Fruit fly (Drosophila melanogaster) whole organism, embryonic: ENCODE data around the gene ham.

Experiments
- Adf1 ChIP-seq: fragments of 200-800 bp; sonication (Bioruptor generic); IDR thresholded peaks from 2 replicates; pipeline ENCODE4 v1.3.6; 2022; ENCODE audit warnings: missing biosample characterization, missing genetic modification characterization
- Bdp1 ChIP-seq: fragments of 200-800 bp; sonication (Bioruptor generic); optimal IDR thresholded peaks from 3 replicates; lab custom pipeline; 2016; ENCODE audit warnings: missing biosample characterization, missing genetic modification characterization
- Blimp-1 ChIP-seq: fragments of 200-800 bp; sonication (Bioruptor generic); optimal IDR thresholded peaks from 3 replicates; lab custom pipeline; 2018; ENCODE audit warnings: missing biosample characterization, missing genetic modification characterization, mild to moderate bottlenecking, moderate library complexity, missing genetic modification reagents
- CG10431 ChIP-seq: fragments of 200-800 bp; sonication (Bioruptor generic); optimal IDR thresholded peaks from 3 replicates; lab custom pipeline; 2018; ENCODE audit warnings: missing biosample characterization, mild to moderate bottlenecking, missing genetic modification characterization
- CG11398 ChIP-seq: fragments of 200-800 bp; sonication (Bioruptor generic); optimal IDR thresholded peaks from 2 replicates; lab custom pipeline; 2016; ENCODE audit warnings: missing biosample characterization, missing genetic modification characterization
- CG11696 ChIP-seq: fragments of 200-800 bp; sonication (Bioruptor generic); IDR thresholded peaks from 2 replicates; pipeline ENCODE4 v1.3.6; 2022; ENCODE audit warnings: missing biosample characterization, missing genetic modification characterization
- CG12769 ChIP-seq: fragments of 200-800 bp; sonication (Bioruptor generic); optimal IDR thresholded peaks from 2 replicates; lab custom pipeline; 2019; ENCODE audit warnings: missing biosample characterization, mild to moderate bottlenecking, missing genetic modification characterization, moderate library complexity
- CG13123 ChIP-seq: fragments of 200-800 bp; sonication (Bioruptor generic); optimal IDR thresholded peaks from 2 replicates; lab custom pipeline; 2016; ENCODE audit warnings: missing biosample characterization, missing genetic modification characterization
- CG14441 ChIP-seq: fragments of 200-800 bp; sonication (Bioruptor generic); IDR thresholded peaks from 2 replicates; pipeline ENCODE4 v1.3.6; 2022; ENCODE audit warnings: missing biosample characterization, missing genetic modification characterization
- CG15479 ChIP-seq: fragments of 200-800 bp; sonication (Bioruptor generic); optimal IDR thresholded peaks from 3 replicates; lab custom pipeline; 2019; ENCODE audit warnings: missing biosample characterization, mild to moderate bottlenecking, missing genetic modification characterization, moderate library complexity
- CG17361 ChIP-seq: fragments of 200-800 bp; sonication (Bioruptor generic); IDR thresholded peaks from 3 replicates; pipeline ENCODE4 v1.3.6; 2022; ENCODE audit warnings: missing biosample characterization, missing genetic modification characterization
- CG17568 ChIP-seq: fragments of 200-800 bp; sonication (Bioruptor generic); optimal IDR thresholded peaks from 2 replicates; lab custom pipeline; 2018; ENCODE audit warnings: missing biosample characterization, mild to moderate bottlenecking, missing genetic modification characterization, moderate library complexity
- CG17912 ChIP-seq: fragments of 200-800 bp; sonication (Bioruptor generic); optimal IDR thresholded peaks from 2 replicates; lab custom pipeline; 2018; ENCODE audit warnings: missing biosample characterization, mild to moderate bottlenecking, missing genetic modification characterization
- CG1792 ChIP-seq: fragments of 200-800 bp; sonication (Bioruptor generic); optimal IDR thresholded peaks from 2 replicates; lab custom pipeline; 2016; ENCODE audit warnings: missing biosample characterization, missing genetic modification characterization
- CG18262 ChIP-seq: fragments of 200-800 bp; optimal IDR thresholded peaks from 3 replicates; lab custom pipeline; 2019; ENCODE audit warnings: missing biosample characterization, mild to moderate bottlenecking, missing genetic modification characterization, moderate library complexity
- CG2199 ChIP-seq: fragments of 200-800 bp; sonication (Bioruptor generic); IDR thresholded peaks from 3 replicates; pipeline ENCODE4 v1.3.6; 2022; ENCODE audit warnings: missing biosample characterization, missing genetic modification characterization
- CG2875 ChIP-seq: fragments of 200-800 bp; sonication (Bioruptor generic); optimal IDR thresholded peaks from 2 replicates; lab custom pipeline; 2017; ENCODE audit warnings: missing biosample characterization, mild to moderate bottlenecking, missing genetic modification characterization, missing genetic modification reagents
- CG31224 ChIP-seq: fragments of 200-800 bp; sonication (Bioruptor generic); IDR thresholded peaks from 2 replicates; pipeline ENCODE4 v1.3.6; 2022; ENCODE audit warnings: missing biosample characterization, missing genetic modification characterization
- CG33213 ChIP-seq: fragments of 200-800 bp; sonication (Bioruptor generic); optimal IDR thresholded peaks from 3 replicates; lab custom pipeline; 2016; ENCODE audit warnings: missing biosample characterization, missing genetic modification characterization
- CG4328 ChIP-seq: fragments of 200-800 bp; sonication (Bioruptor generic); optimal IDR thresholded peaks from 3 replicates; lab custom pipeline; 2017; ENCODE audit warnings: missing biosample characterization, missing genetic modification reagents, missing genetic modification characterization
- CG6175 ChIP-seq: fragments of 200-800 bp; sonication (Bioruptor generic); IDR thresholded peaks from 3 replicates; pipeline ENCODE4 v1.3.6; 2022; ENCODE audit warnings: missing biosample characterization, missing genetic modification characterization
- CG7963 ChIP-seq: fragments of 200-800 bp; sonication (Bioruptor generic); IDR thresholded peaks from 3 replicates; pipeline ENCODE4 v1.3.6; 2022; ENCODE audit warnings: missing biosample characterization, missing genetic modification characterization; ENCODE audit not compliant: partially characterized antibody
- CG8281 ChIP-seq: fragments of 200-800 bp; sonication (Bioruptor generic); optimal IDR thresholded peaks from 2 replicates; lab custom pipeline; 2018; ENCODE audit warnings: missing biosample characterization, mild to moderate bottlenecking, missing genetic modification characterization, moderate library complexity
- CoRest ChIP-seq: fragments of 200-800 bp; sonication (Bioruptor generic); optimal IDR thresholded peaks from 3 replicates; lab custom pipeline; 2018; ENCODE audit warnings: missing biosample characterization, mild to moderate bottlenecking, missing genetic modification characterization, moderate library complexity
- CrebB ChIP-seq: fragments of 200-800 bp; sonication (Bioruptor generic); optimal IDR thresholded peaks from 3 replicates; lab custom pipeline; 2018; ENCODE audit warnings: missing biosample characterization, mild to moderate bottlenecking, missing genetic modification characterization
- Dad ChIP-seq: fragments of 200-800 bp; sonication (Bioruptor generic); optimal IDR thresholded peaks from 3 replicates; lab custom pipeline; 2016; ENCODE audit warnings: missing biosample characterization, missing genetic modification characterization
- Dll ChIP-seq: fragments of 200-800 bp; sonication (Bioruptor generic); IDR thresholded peaks from 4 replicates; pipeline ENCODE4 v1.3.6; 2022; ENCODE audit warnings: missing biosample characterization, missing genetic modification characterization; ENCODE audit not compliant: partially characterized antibody
- HLHmδ ChIP-seq: fragments of 200-800 bp; sonication (Bioruptor generic); optimal IDR thresholded peaks from 2 replicates; lab custom pipeline; 2018; ENCODE audit warnings: missing biosample characterization, mild to moderate bottlenecking, missing genetic modification characterization, moderate library complexity
- Hey ChIP-seq: fragments of 200-800 bp; sonication (Bioruptor generic); optimal IDR thresholded peaks from 3 replicates; lab custom pipeline; 2018; ENCODE audit warnings: missing biosample characterization, mild to moderate bottlenecking, missing genetic modification characterization
- NC2α ChIP-seq: fragments of 200-800 bp; sonication (Bioruptor generic); optimal IDR thresholded peaks from 2 replicates; lab custom pipeline; 2016; ENCODE audit warnings: missing biosample characterization, missing genetic modification characterization
- Nf-YB ChIP-seq: fragments of 200-800 bp; sonication (Bioruptor generic); optimal IDR thresholded peaks from 3 replicates; lab custom pipeline; 2019; ENCODE audit warnings: missing biosample characterization, mild to moderate bottlenecking, missing genetic modification characterization, moderate library complexity
- Nf-YC ChIP-seq: fragments of 200-800 bp; optimal IDR thresholded peaks from 3 replicates; lab custom pipeline; 2019; ENCODE audit warnings: missing biosample characterization, mild to moderate bottlenecking, missing genetic modification characterization, moderate library complexity
- ato ChIP-seq: fragments of 200-800 bp; sonication (Bioruptor generic); IDR thresholded peaks from 2 replicates; pipeline ENCODE4 v1.3.6; 2022; ENCODE audit warnings: missing biosample characterization, missing genetic modification characterization; ENCODE audit not compliant: partially characterized antibody
- chinmo ChIP-seq: fragments of 200-800 bp; sonication (Bioruptor generic); IDR thresholded peaks from 4 replicates; pipeline ENCODE4 v1.3.6; 2022; ENCODE audit warnings: missing biosample characterization, missing genetic modification characterization; ENCODE audit not compliant: partially characterized antibody
- ci ChIP-seq: fragments of 200-800 bp; sonication (Bioruptor generic); IDR thresholded peaks from 3 replicates; pipeline ENCODE4 v1.3.6; 2022; ENCODE audit warnings: missing biosample characterization, missing genetic modification characterization
- dm ChIP-seq: fragments of 200-800 bp; sonication (Bioruptor generic); optimal IDR thresholded peaks from 3 replicates; lab custom pipeline; 2016; ENCODE audit warnings: missing biosample characterization, missing genetic modification characterization
- exex ChIP-seq: fragments of 200-800 bp; sonication (Bioruptor generic); optimal IDR thresholded peaks from 4 replicates; lab custom pipeline; 2018; ENCODE audit warnings: missing biosample characterization, mild to moderate bottlenecking, missing genetic modification characterization, moderate library complexity
- fu2 ChIP-seq: fragments of 200-800 bp; sonication (Bioruptor generic); optimal IDR thresholded peaks from 2 replicates; lab custom pipeline; 2016; ENCODE audit warnings: missing biosample characterization, missing genetic modification characterization
- gem ChIP-seq: fragments of 200-800 bp; sonication (Bioruptor generic); optimal IDR thresholded peaks from 2 replicates; lab custom pipeline; 2019; ENCODE audit warnings: missing biosample characterization, mild to moderate bottlenecking, missing genetic modification characterization, moderate library complexity
- kni ChIP-seq: fragments of 200-800 bp; sonication (Bioruptor generic); optimal IDR thresholded peaks from 3 replicates; lab custom pipeline; 2017; ENCODE audit warnings: mild to moderate bottlenecking, missing biosample characterization, missing genetic modification reagents, missing genetic modification characterization
- ranshi ChIP-seq: fragments of 200-800 bp; sonication (Bioruptor generic); IDR thresholded peaks from 2 replicates; pipeline ENCODE4 v1.3.6; 2022; ENCODE audit warnings: missing biosample characterization, missing genetic modification characterization
- row ChIP-seq: fragments of 200-800 bp; sonication (Bioruptor generic); IDR thresholded peaks from 3 replicates; pipeline ENCODE4 v1.3.6; 2022; ENCODE audit warnings: missing biosample characterization, missing genetic modification characterization
- sd ChIP-seq: fragments of 200-800 bp; sonication (Bioruptor generic); optimal IDR thresholded peaks from 3 replicates; lab custom pipeline; 2018; ENCODE audit warnings: missing biosample characterization, mild to moderate bottlenecking, missing genetic modification characterization, moderate library complexity
- stwl ChIP-seq: fragments of 200-800 bp; sonication (Bioruptor generic); optimal IDR thresholded peaks from 3 replicates; lab custom pipeline; 2018; ENCODE audit warnings: missing biosample characterization, mild to moderate bottlenecking, missing genetic modification characterization, moderate library complexity
- sug ChIP-seq: fragments of 200-800 bp; optimal IDR thresholded peaks from 2 replicates; lab custom pipeline; 2019; ENCODE audit warnings: missing biosample characterization, mild to moderate bottlenecking, missing genetic modification characterization, moderate library complexity
- tna ChIP-seq: fragments of 200-800 bp; sonication (Bioruptor generic); IDR thresholded peaks from 2 replicates; pipeline ENCODE4 v1.3.6; 2022; ENCODE audit warnings: missing biosample characterization, missing genetic modification characterization; ENCODE audit not compliant: partially characterized antibody
- unpg ChIP-seq: fragments of 200-800 bp; sonication (Bioruptor generic); optimal IDR thresholded peaks from 3 replicates; lab custom pipeline; 2018; ENCODE audit warnings: missing biosample characterization, mild to moderate bottlenecking, missing genetic modification characterization, moderate library complexity

Gene ham

DNA sequence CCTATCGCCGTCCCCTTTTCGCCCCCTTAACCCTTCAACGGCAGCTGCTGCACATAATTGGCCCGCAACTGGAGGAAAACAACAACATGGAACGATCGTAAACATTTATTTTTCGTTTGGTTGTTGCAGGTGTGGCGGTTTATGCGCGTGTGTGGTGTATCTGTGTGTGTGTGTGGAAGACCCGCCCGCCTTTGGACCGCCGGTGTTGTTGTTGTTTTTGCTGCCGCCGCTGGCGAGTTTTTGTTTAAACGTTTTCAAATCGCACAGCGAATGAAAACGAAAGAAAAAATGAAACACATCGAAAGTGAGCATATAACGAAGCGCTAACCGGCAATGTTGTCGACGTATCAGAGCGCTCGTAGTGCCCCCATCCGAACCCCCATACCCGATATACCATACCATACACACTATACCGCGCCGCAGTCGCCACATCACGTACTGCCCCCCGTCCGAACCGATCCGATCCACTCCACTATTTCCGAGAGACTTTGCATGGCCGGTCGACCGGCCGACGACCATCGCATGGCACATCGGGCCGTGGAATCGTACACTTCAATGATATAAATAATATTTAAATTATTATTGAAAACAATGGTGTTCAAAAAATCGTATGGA is 57.0 kb downstream of the ham start (continued):
- TF ChIP-seq NC2α (GFP tag; lab: Kevin White, UChicago) (no peak), CG7963 (no peak), Dll (GFP tag; lab: Robert Waterston, UW) (0 out of 4 replicates have a peak, but pooled peaks have one; percentile 23), CG15479 (GFP tag; lab: Kevin White, UChicago) (no peak), exex (tag; lab: Kevin White, UChicago) (no peak), unpg (no peak), ci (GFP tag; lab: Robert Waterston, UW) (no peak), CG6175 (peak; percentile 69; the same call in 1 of the 3 replicates), Bdp1 (GFP tag; lab: Kevin White, UChicago) (no peak), fu2 (GFP tag; lab: Kevin White, UChicago) (no peak), Nf-YB (GFP tag; lab: Kevin White, UChicago) (peak; percentile 97), CG33213 (no peak)

dm6 chr2L:18732760-18733530 is 59.8 kb downstream of the ham start:
- no peak for TF ChIP-seq CG11696 (GFP tag; lab: Robert Waterston, UW)
- peak; percentile 57 for TF ChIP-seq Nf-YC (tag; lab: Kevin White, UChicago)
- TF ChIP-seq chinmo (GFP tag; lab: Robert Waterston, UW) = peak; percentile 97
- peak; percentile 37 for TF ChIP-seq HLHmδ (GFP tag; lab: Kevin White, UChicago)
- TF ChIP-seq sd (tag; lab: Kevin White, UChicago) = peak; percentile 88
- TF ChIP-seq Adf1 = peak; percentile 90
- no peak for TF ChIP-seq CG2875 (GFP tag; lab: Kevin White, UChicago)
- no peak for TF ChIP-seq CG8281 (tag; lab: Kevin White, UChicago)
- no peak for TF ChIP-seq CG17912 (GFP tag; lab: Kevin White, UChicago)
- TF ChIP-seq kni (GFP tag; lab: Kevin White, UChicago) = peak; percentile 98
- peak; percentile 24 for TF ChIP-seq CG12769 (tag; lab: Kevin White, UChicago)
- TF ChIP-seq CG4328 (GFP tag; lab: Kevin White, UChicago) = no peak
- no peak for TF ChIP-seq row (GFP tag; lab: Robert Waterston, UW)
- TF ChIP-seq ranshi (GFP tag; lab: Robert Waterston, UW) = no peak
- no peak for TF ChIP-seq CG31224 (GFP tag; lab: Robert Waterston, UW)
- no peak for TF ChIP-seq stwl (tag; lab: Kevin White, UChicago)
- TF ChIP-seq CG18262 (tag; lab: Kevin White, UChicago) = peak; percentile 21
- no peak for TF ChIP-seq CG11398 (GFP tag; lab: Kevin White, UChicago)
- TF ChIP-seq Dad (GFP tag; lab: Kevin White, UChicago) = no peak
- peak; percentile 17 for TF ChIP-seq CoRest (tag; lab: Kevin White, UChicago)
- TF ChIP-seq tna (GFP tag; lab: Robert Waterston, UW) = no peak
- no peak for TF ChIP-seq CG17568 (GFP tag; lab: Kevin White, UChicago)
- TF ChIP-seq CG2199 = peak; percentile 86; the same call in 2 of the 3 replicates
- TF ChIP-seq CG13123 = no peak
- no peak for TF ChIP-seq dm (GFP tag; lab: Kevin White, UChicago)
- TF ChIP-seq CG17361 = no peak
- TF ChIP-seq gem = peak; percentile 17
- no peak for TF ChIP-seq CrebB (tag; lab: Kevin White, UChicago)
- TF ChIP-seq CG10431 = no peak
- no peak for TF ChIP-seq CG14441 (GFP tag; lab: Robert Waterston, UW)
- peak; percentile 34 for TF ChIP-seq Blimp-1
- TF ChIP-seq ato (GFP tag; lab: Robert Waterston, UW) = 0 out of 2 replicates have a peak, but pooled peaks have one; percentile 26
- no peak for TF ChIP-seq CG1792 (GFP tag; lab: Kevin White, UChicago)
- no peak for TF ChIP-seq Hey
- peak; percentile 47 for TF ChIP-seq sug (tag; lab: Kevin White, UChicago)
